Worm (Caenorhabditis elegans): Measurements from ENCODE around the gene col-170.

ce11 chrX:6320887-6321286 is 10.6 kb upstream of the col-170 start:
- no peak for TF ChIP-seq ceh-18 (tag; optimal IDR thresholded peaks at IDR 0.05)
- no peak for TF ChIP-seq lin-11 (tag; optimal IDR thresholded peaks at IDR 0.05)
- no peak for TF ChIP-seq elt-2 (tag; optimal IDR thresholded peaks at IDR 0.05)
- no peak for TF ChIP-seq madf-2 (tag; optimal IDR thresholded peaks at IDR 0.05)
- no peak for TF ChIP-seq ama-1 (optimal IDR thresholded peaks at IDR 0.05)
- TF ChIP-seq syd-9 (tag; optimal IDR thresholded peaks at IDR 0.05): no peak
- TF ChIP-seq lim-6 (tag; optimal IDR thresholded peaks at IDR 0.05): no peak
